Fruit fly (Drosophila melanogaster): ENCODE data around the gene orb2.

Gene orb2

DNA sequence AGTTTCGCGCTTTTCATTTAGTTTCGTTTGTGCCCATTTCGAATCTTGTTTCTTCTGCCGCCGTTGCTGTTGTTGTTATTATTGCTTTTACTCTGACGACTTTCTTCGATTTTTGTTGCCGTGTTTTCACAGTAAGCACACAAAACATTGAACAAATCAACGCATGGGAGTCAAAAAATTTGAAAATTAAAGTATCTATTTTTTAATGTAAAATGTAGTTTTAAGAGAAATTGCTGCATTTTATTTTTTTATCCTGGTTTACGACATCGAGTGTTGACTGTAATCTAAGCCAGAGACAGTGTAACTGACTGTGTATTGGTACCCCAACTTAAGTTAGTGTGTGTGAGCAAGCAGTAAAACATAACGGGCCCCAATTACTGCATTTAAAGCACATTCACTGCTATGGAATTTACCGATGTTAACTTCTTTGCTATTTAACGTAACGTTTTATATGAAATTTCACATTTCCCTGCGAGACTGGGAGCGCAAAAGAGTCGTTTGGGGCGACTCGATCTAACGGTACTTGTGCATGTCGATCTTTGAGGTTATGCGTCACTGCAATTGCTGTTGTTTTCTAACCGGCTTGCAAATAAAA is 42.0 kb upstream of the orb2 start (continued):
- peak; percentile 27 for TF ChIP-seq fd3F (GFP tag; optimal IDR thresholded peaks at IDR 0.05)
- no peak for TF ChIP-seq prd (optimal IDR thresholded peaks at IDR 0.05)
- TF ChIP-seq prd (GFP tag; IDR thresholded peaks at IDR 0.05): peak; percentile 78
- TF ChIP-seq br (optimal IDR thresholded peaks at IDR 0.05): no peak
- TF ChIP-seq Myb (GFP tag; optimal IDR thresholded peaks at IDR 0.05): peak; percentile 0
- peak; percentile 40 for TF ChIP-seq CG3407 (GFP tag; optimal IDR thresholded peaks at IDR 0.05)
- TF ChIP-seq Fer2 (tag; optimal IDR thresholded peaks at IDR 0.05): no peak
- TF ChIP-seq fru (optimal IDR thresholded peaks at IDR 0.05): no peak
- TF ChIP-seq aop (GFP tag; IDR thresholded peaks at IDR 0.05): no peak
- TF ChIP-seq Poxn (GFP tag; IDR thresholded peaks at IDR 0.05): no peak
- no peak for TF ChIP-seq Dp (GFP tag; optimal IDR thresholded peaks at IDR 0.05)
- TF ChIP-seq CG13296 (GFP tag; optimal IDR thresholded peaks at IDR 0.05): no peak
- peak; percentile 61 for TF ChIP-seq Dip3 (GFP tag; optimal IDR thresholded peaks at IDR 0.05)
- TF ChIP-seq CG11695 (GFP tag; IDR thresholded peaks at IDR 0.05): 0 out of 3 replicates have a peak, but pooled peaks have one; percentile 35
- peak; percentile 44 for TF ChIP-seq corto (GFP tag; optimal IDR thresholded peaks at IDR 0.05)
- TF ChIP-seq eyg (GFP tag; optimal IDR thresholded peaks at IDR 0.05): no peak
- peak; percentile 60 for TF ChIP-seq CG13424 (tag; optimal IDR thresholded peaks at IDR 0.05)
- peak; percentile 65; the same call in 2 of the 3 replicates for TF ChIP-seq so (GFP tag; IDR thresholded peaks at IDR 0.05)
- TF ChIP-seq CG3995 (GFP tag; optimal IDR thresholded peaks at IDR 0.05): peak; percentile 30
- no peak for TF ChIP-seq CG14860 (GFP tag; IDR thresholded peaks at IDR 0.05; ENCODE audit: partially characterized antibody)
- no peak for TF ChIP-seq ab (GFP tag; optimal IDR thresholded peaks at IDR 0.05)
- TF ChIP-seq ems (GFP tag; optimal IDR thresholded peaks at IDR 0.05): peak; percentile 51
- TF ChIP-seq CG11247 (GFP tag; IDR thresholded peaks at IDR 0.05): peak; percentile 49; the same call in 1 of the 2 replicates
- TF ChIP-seq CG1647 (GFP tag; optimal IDR thresholded peaks at IDR 0.05): peak; percentile 48
- peak; percentile 24 for TF ChIP-seq CG6654 (GFP tag; optimal IDR thresholded peaks at IDR 0.05)
- TF ChIP-seq Hr51 (GFP tag; optimal IDR thresholded peaks at IDR 0.05): peak in 1 of 2 experiments; percentile 19
- no peak for TF ChIP-seq BEAF-32 (GFP tag; optimal IDR thresholded peaks at IDR 0.05)
- TF ChIP-seq Bgb (GFP tag; IDR thresholded peaks at IDR 0.05; ENCODE audit: partially characterized antibody): no peak
- no peak for TF ChIP-seq Tbp (GFP tag; optimal IDR thresholded peaks at IDR 0.05)
- TF ChIP-seq phol (tag; optimal IDR thresholded peaks at IDR 0.05): peak; percentile 64
- no peak for TF ChIP-seq crp (GFP tag; optimal IDR thresholded peaks at IDR 0.05)
- peak; percentile 50; the same call in 1 of the 2 replicates for TF ChIP-seq CG11696 (GFP tag; IDR thresholded peaks at IDR 0.05)
- TF ChIP-seq tx (GFP tag; optimal IDR thresholded peaks at IDR 0.05): no peak
- TF ChIP-seq seq (GFP tag; IDR thresholded peaks at IDR 0.05): peak; percentile 57
- TF ChIP-seq CG17359 (tag; optimal IDR thresholded peaks at IDR 0.05): peak; percentile 84
- TF ChIP-seq CG14667 (GFP tag; IDR thresholded peaks at IDR 0.05): peak; percentile 61
- TF ChIP-seq peb (GFP tag; IDR thresholded peaks at IDR 0.05): peak; percentile 52; the same call in 1 of the 2 replicates
- no peak for TF ChIP-seq Sry-δ (GFP tag; optimal IDR thresholded peaks at IDR 0.05)
- TF ChIP-seq vvl (GFP tag; IDR thresholded peaks at IDR 0.05): peak; percentile 84
- no peak for TF ChIP-seq grn (GFP tag; optimal IDR thresholded peaks at IDR 0.05)
- no peak for TF ChIP-seq CG15514 (GFP tag; optimal IDR thresholded peaks at IDR 0.05)
- TF ChIP-seq CG2120 (GFP tag; optimal IDR thresholded peaks at IDR 0.05): peak; percentile 72
- TF ChIP-seq CG9797 (GFP tag; optimal IDR thresholded peaks at IDR 0.05): no peak
- no peak for TF ChIP-seq amos (GFP tag; IDR thresholded peaks at IDR 0.05; ENCODE audit: partially characterized antibody)
- no peak for TF ChIP-seq en (GFP tag; optimal IDR thresholded peaks at IDR 0.05)
- TF ChIP-seq CG7839 (tag; optimal IDR thresholded peaks at IDR 0.05): peak; percentile 73
- peak; percentile 32 for TF ChIP-seq Dek (tag; optimal IDR thresholded peaks at IDR 0.05)
- TF ChIP-seq CG12236 (GFP tag; optimal IDR thresholded peaks at IDR 0.05): no peak
- TF ChIP-seq Ravus (GFP tag; IDR thresholded peaks at IDR 0.05): no peak; the same call in 1 of the 2 replicates
- TF ChIP-seq Jarid2 (GFP tag; optimal IDR thresholded peaks at IDR 0.05): no peak
- peak; percentile 12 for TF ChIP-seq CrebB (tag; optimal IDR thresholded peaks at IDR 0.05)

All from whole organism, embryonic.